Worm (Caenorhabditis elegans) whole organism, mixed stage, embryonic: ENCODE results near the gene glp-1.

Source experiments
- bed-3 ChIP-seq: fragments of 200-800 bp; sonication (Bioruptor generic); optimal IDR thresholded peaks from 3 replicates; lab custom pipeline; 2018; ENCODE audit warnings: mild to moderate bottlenecking, missing genetic modification characterization, moderate library complexity, missing compliant biosample characterization
- ceh-43 ChIP-seq: fragments of 200-800 bp; sonication (Bioruptor generic); optimal IDR thresholded peaks from 2 replicates; lab custom pipeline; 2018; ENCODE audit warnings: mild to moderate bottlenecking, missing genetic modification characterization, moderate library complexity, missing compliant biosample characterization
- ceh-83 ChIP-seq: fragments of 200-800 bp; sonication (Bioruptor generic); optimal IDR thresholded peaks from 2 replicates; lab custom pipeline; 2018; ENCODE audit warnings: mild to moderate bottlenecking, missing genetic modification characterization, missing compliant biosample characterization
- ces-1 ChIP-seq: fragments of 150-350 bp; optimal IDR thresholded peaks from 2 replicates; lab custom pipeline; 2014; ENCODE audit warnings: missing biosample characterization, missing genetic modification reagents, missing genetic modification characterization
- cnd-1 ChIP-seq: fragments of 200-800 bp; sonication (Bioruptor generic); optimal IDR thresholded peaks from 2 replicates; lab custom pipeline; 2018; ENCODE audit warnings: mild to moderate bottlenecking, missing genetic modification characterization, missing compliant biosample characterization
- drap-1 ChIP-seq: fragments of 200-800 bp; sonication (Bioruptor generic); optimal IDR thresholded peaks from 3 replicates; lab custom pipeline; 2018; ENCODE audit warnings: mild to moderate bottlenecking, missing genetic modification characterization, missing compliant biosample characterization
- elt-1 ChIP-seq: sonication (generic microtip); optimal IDR thresholded peaks from 2 replicates; lab custom pipeline; 2017; ENCODE audit warnings: missing genetic modification characterization, mild to moderate bottlenecking, missing compliant biosample characterization, antibody characterized with exemption, moderate library complexity, borderline replicate concordance; ENCODE audit not compliant: insufficient read depth
- elt-3 ChIP-seq: fragments of 150-350 bp; optimal IDR thresholded peaks from 2 replicates; lab custom pipeline; 2014; ENCODE audit warnings: missing biosample characterization, missing genetic modification characterization
- flh-1 ChIP-seq: fragments of 200-800 bp; sonication (Bioruptor generic); optimal IDR thresholded peaks from 2 replicates; lab custom pipeline; 2018; ENCODE audit warnings: mild to moderate bottlenecking, missing genetic modification characterization, moderate library complexity, missing compliant biosample characterization
- ham-2 ChIP-seq: fragments of 200-800 bp; sonication (Bioruptor generic); optimal IDR thresholded peaks from 2 replicates; lab custom pipeline; 2018; ENCODE audit warnings: mild to moderate bottlenecking, missing genetic modification characterization, missing compliant biosample characterization
- hlh-1 ChIP-seq: fragments of 150-350 bp; optimal IDR thresholded peaks from 2 replicates; lab custom pipeline; 2014; ENCODE audit warnings: missing biosample characterization, missing genetic modification reagents, missing genetic modification characterization
- lin-13 ChIP-seq: fragments of 150-350 bp; optimal IDR thresholded peaks from 2 replicates; lab custom pipeline; 2014; ENCODE audit warnings: missing biosample characterization, missing genetic modification characterization
- lsy-2 ChIP-seq: fragments of 150-350 bp; optimal IDR thresholded peaks from 2 replicates; lab custom pipeline; 2014; ENCODE audit warnings: missing biosample characterization, missing genetic modification characterization
- mab-5 ChIP-seq: fragments of 150-350 bp; optimal IDR thresholded peaks from 2 replicates; lab custom pipeline; 2014; ENCODE audit warnings: missing biosample characterization, missing genetic modification characterization
- mls-2 ChIP-seq: sonication (generic microtip); optimal IDR thresholded peaks from 2 replicates; lab custom pipeline; 2016; ENCODE audit warnings: mild to moderate bottlenecking, missing genetic modification characterization, moderate library complexity, missing compliant biosample characterization
- nhr-12 ChIP-seq: fragments of 150-350 bp; optimal IDR thresholded peaks from 2 replicates; lab custom pipeline; 2014; ENCODE audit warnings: missing biosample characterization, missing genetic modification characterization
- nhr-2 ChIP-seq: fragments of 150-350 bp; optimal IDR thresholded peaks from 2 replicates; lab custom pipeline; 2014; ENCODE audit warnings: missing biosample characterization, missing genetic modification characterization
- nhr-237 ChIP-seq: fragments of 150-350 bp; optimal IDR thresholded peaks from 2 replicates; lab custom pipeline; 2014; ENCODE audit warnings: missing biosample characterization, missing genetic modification characterization
- nhr-28 ChIP-seq: fragments of 150-350 bp; optimal IDR thresholded peaks from 2 replicates; lab custom pipeline; 2014; ENCODE audit warnings: missing biosample characterization, missing genetic modification characterization
- nhr-76 ChIP-seq: sonication (generic microtip); optimal IDR thresholded peaks from 2 replicates; lab custom pipeline; 2017; ENCODE audit warnings: missing biosample characterization, missing genetic modification characterization
- pha-4 ChIP-seq: fragments of 150-350 bp; optimal IDR thresholded peaks from 2 replicates; lab custom pipeline; 2018; ENCODE audit warnings: missing biosample characterization, missing genetic modification reagents, missing genetic modification characterization
- snpc-4 ChIP-seq: fragments of 150-350 bp; optimal IDR thresholded peaks from 2 replicates; lab custom pipeline; 2014; ENCODE audit warnings: missing biosample characterization, missing genetic modification characterization
- tbx-8 ChIP-seq: fragments of 200-800 bp; sonication (Bioruptor generic); optimal IDR thresholded peaks from 2 replicates; lab custom pipeline; 2018; ENCODE audit warnings: mild to moderate bottlenecking, missing genetic modification characterization, moderate library complexity, missing compliant biosample characterization
- unc-120 ChIP-seq: sonication (generic microtip); optimal IDR thresholded peaks from 2 replicates; lab custom pipeline; 2017; ENCODE audit warnings: missing genetic modification characterization, missing compliant biosample characterization; ENCODE audit not compliant: poor library complexity, severe bottlenecking
- unc-62 ChIP-seq: fragments of 150-350 bp; optimal IDR thresholded peaks from 2 replicates; lab custom pipeline; 2014; ENCODE audit warnings: missing biosample characterization, missing genetic modification reagents, missing genetic modification characterization
- zip-8 ChIP-seq: fragments of 150-350 bp; optimal IDR thresholded peaks from 2 replicates; lab custom pipeline; 2014; ENCODE audit warnings: missing biosample characterization, missing genetic modification characterization
- ztf-11 ChIP-seq: fragments of 150-350 bp; optimal IDR thresholded peaks from 2 replicates; lab custom pipeline; 2014; ENCODE audit warnings: missing biosample characterization, missing genetic modification characterization

Gene glp-1

ce11 chrIII:9081763-9082162 is 10.3 kb upstream of the glp-1 start, which contains the start of gene far-2:
far-2 (plus strand) TSS chrIII:9081828.
- TF ChIP-seq lsy-2 (no peak), nhr-237 (tag; lab: Kevin White, UChicago) (no peak), ham-2 (GFP tag; lab: Kevin White, UChicago) (no peak), mab-5 (tag; lab: Kevin White, UChicago) (no peak), tbx-8 (GFP tag; lab: Kevin White, UChicago) (no peak), elt-3 (tag; lab: Kevin White, UChicago) (no peak), drap-1 (GFP tag; lab: Kevin White, UChicago) (no peak), ztf-11 (tag; lab: Kevin White, UChicago) (no peak), lin-13 (no peak), nhr-2 (tag; lab: Kevin White, UChicago) (no peak), unc-120 (tag; lab: Kevin White, UChicago) (no peak), nhr-76 (tag; lab: Kevin White, UChicago) (no peak)

- TF ChIP-seq unc-120 (tag; lab: Kevin White, UChicago) (peak; percentile 55), unc-62 (peak; percentile 54), elt-3 (tag; lab: Kevin White, UChicago) (no peak)
- TF ChIP-seq, all 35 proteins: peak for 2
Measured at ce11 chrIII:9083118-9083517, 8.9 kb upstream of the glp-1 start.

- TF ChIP-seq mls-2 (tag; lab: Kevin White, UChicago) (peak; percentile 26), unc-120 (tag; lab: Kevin White, UChicago) (peak; percentile 65), lin-13 (no peak), unc-62 (peak; percentile 11), mab-5 (tag; lab: Kevin White, UChicago) (peak; percentile 75), elt-1 (tag; lab: Kevin White, UChicago) (no peak), ces-1 (peak; percentile 98)
Measured at ce11 chrIII:9084329-9084728, 7.7 kb upstream of the glp-1 start.

ce11 chrIII:9089325-9089823 is 2.7 kb upstream of the glp-1 start, which contains the start of the genes mccc-2 and mrpl-44:
mccc-2 (minus strand) TSS chrIII:9089375.
mrpl-44 (minus strand) TSS chrIII:9089375.
- TF ChIP-seq ces-1 (no peak), tbx-8 (GFP tag; lab: Kevin White, UChicago) (no peak), nhr-12 (tag; lab: Kevin White, UChicago) (no peak), ham-2 (GFP tag; lab: Kevin White, UChicago) (no peak), pha-4 (tag; lab: Kevin White, UChicago) (no peak), mab-5 (tag; lab: Kevin White, UChicago) (no peak), snpc-4 (tag; lab: Kevin White, UChicago) (no peak), lin-13 (no peak), unc-62 (no peak), lsy-2 (no peak), hlh-1 (no peak), ceh-43 (no peak)

- TF ChIP-seq snpc-4 (tag; lab: Kevin White, UChicago) (no peak), nhr-237 (tag; lab: Kevin White, UChicago) (no peak), drap-1 (GFP tag; lab: Kevin White, UChicago) (no peak), ham-2 (GFP tag; lab: Kevin White, UChicago) (no peak), ceh-83 (GFP tag; lab: Kevin White, UChicago) (no peak), lsy-2 (no peak), flh-1 (no peak), pha-4 (tag; lab: Kevin White, UChicago) (no peak), cnd-1 (no peak), ztf-11 (tag; lab: Kevin White, UChicago) (no peak), unc-120 (tag; lab: Kevin White, UChicago) (no peak), nhr-2 (tag; lab: Kevin White, UChicago) (no peak), nhr-76 (tag; lab: Kevin White, UChicago) (no peak), hlh-1 (no peak), nhr-28 (tag; lab: Kevin White, UChicago) (no peak), ces-1 (no peak), zip-8 (tag; lab: Kevin White, UChicago) (no peak), elt-1 (tag; lab: Kevin White, UChicago) (no peak), ceh-43 (no peak)
- TF ChIP-seq, all 35 proteins: peak for 0
Measured at ce11 chrIII:9101212-9101611, 9.2 kb downstream of the glp-1 start, which contains the start of gene ZK507.1. ZK507.1 (minus strand) TSS chrIII:9101312.

- no peak for TF ChIP-seq ceh-83 (GFP tag; lab: Kevin White, UChicago)
- TF ChIP-seq bed-3 (GFP tag; lab: Kevin White, UChicago), result no peak
Measured at ce11 chrIII:9103643-9104042, 11.6 kb downstream of the glp-1 start, which contains the start of gene dos-1. dos-1 (plus strand) TSS chrIII:9103943.
